Fruit fly (Drosophila melanogaster): ENCODE results near the gene CG13250.

Gene CG13250

DNA sequence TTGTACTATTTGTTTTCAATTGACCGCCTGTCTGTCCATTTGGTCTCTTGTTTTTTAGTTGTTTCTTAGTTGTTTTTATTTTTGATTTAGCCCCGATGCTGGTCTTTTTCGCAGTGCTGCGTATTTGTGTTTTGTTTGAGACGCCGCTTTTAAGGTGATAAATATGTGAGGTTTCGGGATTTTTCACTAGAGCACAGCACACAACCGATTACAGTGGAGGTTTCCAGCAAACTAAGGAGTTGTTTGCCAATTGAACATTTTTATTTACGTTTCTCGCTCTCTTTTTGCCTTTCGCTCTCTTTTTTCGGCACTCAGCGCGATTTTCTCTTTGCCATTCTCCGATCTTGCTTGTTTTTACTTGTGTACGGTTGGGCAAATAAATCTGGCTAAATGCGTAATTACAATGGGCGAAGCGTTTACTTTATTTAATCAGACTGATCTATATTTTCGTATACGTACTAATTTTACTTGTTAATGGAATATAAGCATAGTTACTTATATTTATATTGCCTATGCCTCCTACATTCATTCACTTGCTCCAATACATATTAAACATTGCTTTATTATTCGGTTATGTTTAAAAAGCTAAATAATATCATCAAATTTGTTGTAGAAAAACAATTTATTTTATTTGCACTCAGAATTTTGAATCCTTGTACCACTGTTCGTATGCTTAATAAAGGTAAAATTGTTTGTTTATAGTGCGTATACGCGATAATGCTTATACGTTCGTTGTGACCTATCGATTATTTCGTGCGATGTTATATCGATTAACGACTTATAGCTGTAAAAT lies 6.9 kb downstream of the CG13250 start, which contains the start of gene Rcd2:
Gene Rcd2 (minus strand): TSS at position 236 of the 793 bp plus-strand sequence.
- TF ChIP-seq CG14655 (GFP tag; optimal IDR thresholded peaks at IDR 0.05) (peak; percentile 76), CG8301 (tag; optimal IDR thresholded peaks at IDR 0.05) (peak; percentile 82), rn (GFP tag; IDR thresholded peaks at IDR 0.05) (peak; percentile 47), CG32121 (GFP tag; IDR thresholded peaks at IDR 0.05) (peak; percentile 87), CG34367 (tag; optimal IDR thresholded peaks at IDR 0.05) (peak; percentile 56), CG15710 (tag; optimal IDR thresholded peaks at IDR 0.05) (peak; percentile 68), Pif1A (GFP tag; optimal IDR thresholded peaks at IDR 0.05) (peak; percentile 82), CG4496 (GFP tag; IDR thresholded peaks at IDR 0.05) (peak; percentile 69), CG17806 (tag; optimal IDR thresholded peaks at IDR 0.05) (peak; percentile 72), EcR (GFP tag; optimal IDR thresholded peaks at IDR 0.05) (peak; percentile 63), D1 (tag; optimal IDR thresholded peaks at IDR 0.05) (peak; percentile 83), Snoo (tag; optimal IDR thresholded peaks at IDR 0.05) (peak; percentile 73), Pif1B (GFP tag; optimal IDR thresholded peaks at IDR 0.05) (peak; percentile 82), CG13204 (GFP tag; optimal IDR thresholded peaks at IDR 0.05) (no peak), CG9948 (tag; optimal IDR thresholded peaks at IDR 0.05) (peak; percentile 73), CG8159 (tag; optimal IDR thresholded peaks at IDR 0.05) (peak; percentile 83), Ets98B (GFP tag; IDR thresholded peaks at IDR 0.05) (peak; percentile 74; the same call in 1 of the 2 replicates), CG10348 (GFP tag; IDR thresholded peaks at IDR 0.05) (no peak), CG12605 (GFP tag; IDR thresholded peaks at IDR 0.05) (0 out of 2 replicates have a peak, but pooled peaks have one; percentile 37), gl (tag; optimal IDR thresholded peaks at IDR 0.05) (peak; percentile 52), fd96Ca (GFP tag; IDR thresholded peaks at IDR 0.05) (peak; percentile 32; the same call in 1 of the 3 replicates)

DNA sequence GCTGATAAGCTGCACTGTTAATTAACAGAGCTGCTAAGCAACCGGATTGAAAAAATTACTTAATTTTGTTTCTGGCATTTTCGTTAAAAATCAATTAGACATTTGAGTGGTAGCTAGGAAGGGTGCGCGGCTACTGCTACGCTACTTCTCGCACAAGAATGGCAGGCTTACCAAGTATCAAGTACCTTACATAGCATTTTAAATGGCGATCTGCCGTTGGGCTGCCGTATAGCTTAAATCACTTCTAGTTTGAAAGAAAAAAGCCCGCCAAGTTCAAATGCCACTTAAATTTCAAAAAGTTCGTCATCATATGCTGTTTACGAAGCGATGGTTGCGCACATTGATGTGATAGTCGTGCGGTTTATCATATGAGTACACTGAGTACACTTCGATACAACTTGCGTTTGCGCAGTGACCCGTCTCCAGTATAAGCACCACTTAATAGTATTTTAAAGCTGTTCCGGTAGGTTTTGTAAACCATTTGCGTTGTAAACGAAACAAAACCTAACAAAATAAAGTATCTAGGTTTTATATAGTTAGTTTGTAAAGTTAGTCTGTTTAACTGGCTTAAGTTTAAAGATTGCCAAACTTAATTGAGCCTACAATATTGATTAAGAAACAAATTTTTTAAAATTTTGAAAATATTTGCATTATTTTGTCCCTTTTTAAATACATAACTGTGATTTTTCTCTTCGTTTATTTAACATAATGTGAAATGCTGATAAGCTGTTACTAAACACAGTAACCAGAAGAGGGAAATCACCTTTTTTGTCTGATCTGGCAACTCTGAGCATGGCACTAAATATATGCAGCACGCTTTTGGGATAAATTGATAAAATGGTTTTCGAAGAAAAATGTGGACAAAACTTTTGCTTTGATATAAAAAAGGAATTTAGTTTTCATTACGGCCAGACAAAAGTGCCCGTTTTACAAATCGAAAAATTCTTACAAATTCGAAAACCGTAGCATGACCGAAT lies 7.8 kb downstream of the CG13250 start:
- peak; percentile 41 for TF ChIP-seq D1 (tag; optimal IDR thresholded peaks at IDR 0.05)
- no peak for TF ChIP-seq Ets98B (GFP tag; IDR thresholded peaks at IDR 0.05)

DNA sequence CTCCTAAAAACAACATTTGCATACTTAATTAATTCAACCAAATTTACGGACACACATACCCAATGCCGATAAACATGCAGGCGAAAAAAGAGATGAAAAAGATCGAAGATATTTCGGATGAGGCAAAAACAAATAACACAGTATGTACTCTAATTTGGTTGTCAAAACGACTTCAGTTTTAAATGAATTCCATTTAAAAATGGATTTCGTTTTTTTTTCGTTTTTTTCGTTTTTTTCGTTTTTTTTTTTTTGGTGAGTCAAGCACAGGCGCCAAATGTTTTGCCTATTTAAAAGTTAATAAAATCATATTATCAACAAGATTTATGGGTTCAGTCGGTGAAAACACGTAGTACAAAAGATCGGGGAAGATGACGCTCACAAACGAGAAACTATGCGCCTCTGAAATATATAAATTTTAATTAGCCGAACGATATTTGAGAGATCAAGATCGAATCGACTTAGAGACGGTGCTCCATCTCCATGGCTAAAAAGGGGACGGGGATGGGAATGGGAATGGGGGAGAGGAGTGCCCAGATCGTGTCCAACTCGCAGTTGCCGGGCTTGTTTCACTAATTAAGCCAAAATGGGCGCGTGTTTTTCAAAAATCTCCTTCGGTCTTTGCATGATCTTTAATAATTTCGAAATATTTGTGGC lies 14.8 kb downstream of the CG13250 start:
- TF ChIP-seq CG14655 (GFP tag; optimal IDR thresholded peaks at IDR 0.05) (no peak), CG12605 (GFP tag; IDR thresholded peaks at IDR 0.05) (no peak)

DNA sequence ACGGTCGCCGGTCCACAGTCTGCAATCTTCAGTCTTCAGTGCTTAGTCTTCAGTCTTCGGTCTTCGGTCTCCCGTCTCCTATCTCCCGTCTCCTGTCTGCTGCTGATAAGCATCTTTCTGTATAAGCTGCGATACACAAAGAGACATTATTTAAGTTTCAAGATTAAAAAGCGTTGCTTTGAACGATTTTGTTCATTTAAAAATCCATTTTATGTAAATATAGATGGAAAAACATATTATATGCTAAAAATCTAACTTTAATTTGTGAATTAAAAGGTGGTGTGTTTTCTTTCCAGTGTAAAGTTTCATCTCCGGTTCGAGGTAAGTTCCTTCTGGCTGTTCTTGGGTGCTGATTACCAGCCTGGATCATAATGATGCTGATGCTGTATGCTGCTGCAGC lies 15.8 kb downstream of the CG13250 start:
- TF ChIP-seq Pif1A (GFP tag; optimal IDR thresholded peaks at IDR 0.05) (peak; percentile 42), CG17806 (tag; optimal IDR thresholded peaks at IDR 0.05) (peak; percentile 84), CG9948 (tag; optimal IDR thresholded peaks at IDR 0.05) (peak; percentile 77), EcR (GFP tag; optimal IDR thresholded peaks at IDR 0.05) (peak; percentile 20), CG12605 (GFP tag; IDR thresholded peaks at IDR 0.05) (0 out of 2 replicates have a peak, but pooled peaks have one; percentile 27), CG4496 (GFP tag; IDR thresholded peaks at IDR 0.05) (no peak), CG34367 (tag; optimal IDR thresholded peaks at IDR 0.05) (peak; percentile 77), CG13204 (GFP tag; optimal IDR thresholded peaks at IDR 0.05) (peak; percentile 28), Pif1B (GFP tag; optimal IDR thresholded peaks at IDR 0.05) (peak; percentile 41), CG8301 (tag; optimal IDR thresholded peaks at IDR 0.05) (peak; percentile 53), CG10348 (GFP tag; IDR thresholded peaks at IDR 0.05) (no peak), Ets98B (GFP tag; IDR thresholded peaks at IDR 0.05) (no peak), CG14655 (GFP tag; optimal IDR thresholded peaks at IDR 0.05) (peak; percentile 64), CG8159 (tag; optimal IDR thresholded peaks at IDR 0.05) (peak; percentile 77), fd96Ca (GFP tag; IDR thresholded peaks at IDR 0.05) (no peak), Snoo (tag; optimal IDR thresholded peaks at IDR 0.05) (peak; percentile 72), CG15710 (tag; optimal IDR thresholded peaks at IDR 0.05) (peak; percentile 70), D1 (tag; optimal IDR thresholded peaks at IDR 0.05) (peak; percentile 45), gl (tag; optimal IDR thresholded peaks at IDR 0.05) (peak; percentile 54), rn (GFP tag; IDR thresholded peaks at IDR 0.05) (no peak), CG32121 (GFP tag; IDR thresholded peaks at IDR 0.05) (no peak)

DNA sequence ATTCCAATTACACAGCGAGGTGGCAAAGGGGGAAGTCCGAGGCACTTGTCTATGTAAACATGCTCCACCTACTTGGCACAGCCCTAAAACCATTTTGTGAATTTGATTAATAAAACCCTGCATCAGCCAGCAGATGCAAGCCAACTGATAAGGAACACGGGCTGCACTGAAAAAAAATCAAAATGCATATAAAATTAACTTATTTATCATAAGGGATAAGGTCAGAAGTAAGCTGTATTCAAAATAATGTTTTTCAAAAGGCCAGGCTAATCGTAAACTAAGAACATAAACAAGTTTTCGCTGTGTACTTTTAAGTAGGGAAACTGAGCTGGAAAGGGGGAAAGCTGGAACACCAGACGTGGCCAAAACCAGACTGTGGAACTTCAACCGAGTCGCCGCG lies 18.4 kb downstream of the CG13250 start:
- TF ChIP-seq CG14655 (GFP tag; optimal IDR thresholded peaks at IDR 0.05), result peak; percentile 77
- no peak for TF ChIP-seq CG13204 (GFP tag; optimal IDR thresholded peaks at IDR 0.05)
- TF ChIP-seq CG32121 (GFP tag; IDR thresholded peaks at IDR 0.05), result no peak
- peak; percentile 64; the same call in 2 of the 3 replicates for TF ChIP-seq fd96Ca (GFP tag; IDR thresholded peaks at IDR 0.05)
- TF ChIP-seq rn (GFP tag; IDR thresholded peaks at IDR 0.05), result 0 out of 2 replicates have a peak, but pooled peaks have one; percentile 13
- no peak for TF ChIP-seq D1 (tag; optimal IDR thresholded peaks at IDR 0.05)
- TF ChIP-seq CG15710 (tag; optimal IDR thresholded peaks at IDR 0.05), result peak; percentile 63
- 0 out of 2 replicates have a peak, but pooled peaks have one; percentile 30 for TF ChIP-seq Ets98B (GFP tag; IDR thresholded peaks at IDR 0.05)
- peak; percentile 68 for TF ChIP-seq CG8159 (tag; optimal IDR thresholded peaks at IDR 0.05)
- TF ChIP-seq CG4496 (GFP tag; IDR thresholded peaks at IDR 0.05), result peak; percentile 70; the same call in 1 of the 3 replicates
- peak; percentile 63 for TF ChIP-seq CG8301 (tag; optimal IDR thresholded peaks at IDR 0.05)
- TF ChIP-seq CG12605 (GFP tag; IDR thresholded peaks at IDR 0.05), result peak; percentile 54; the same call in 1 of the 2 replicates
- no peak for TF ChIP-seq EcR (GFP tag; optimal IDR thresholded peaks at IDR 0.05)
- peak; percentile 34 for TF ChIP-seq gl (tag; optimal IDR thresholded peaks at IDR 0.05)
- peak; percentile 43 for TF ChIP-seq CG34367 (tag; optimal IDR thresholded peaks at IDR 0.05)
- peak; percentile 71 for TF ChIP-seq CG17806 (tag; optimal IDR thresholded peaks at IDR 0.05)
- TF ChIP-seq Snoo (tag; optimal IDR thresholded peaks at IDR 0.05), result peak; percentile 44
- TF ChIP-seq CG10348 (GFP tag; IDR thresholded peaks at IDR 0.05), result no peak
- peak; percentile 71 for TF ChIP-seq Pif1A (GFP tag; optimal IDR thresholded peaks at IDR 0.05)
- peak; percentile 73 for TF ChIP-seq Pif1B (GFP tag; optimal IDR thresholded peaks at IDR 0.05)
- peak; percentile 57 for TF ChIP-seq CG9948 (tag; optimal IDR thresholded peaks at IDR 0.05)
